Fruit fly (Drosophila melanogaster) whole organism, embryonic: Measurements from ENCODE around the gene CG42375.

Source experiments
- Antp ChIP-seq: fragments of 200-800 bp; sonication (Bioruptor generic); optimal IDR thresholded peaks from 3 replicates; lab custom pipeline; 2016; ENCODE audit warnings: missing biosample characterization, missing genetic modification characterization
- CG1024 ChIP-seq: fragments of 200-800 bp; sonication (Bioruptor generic); IDR thresholded peaks from 2 replicates; pipeline ENCODE4 v1.3.6; 2022; ENCODE audit warnings: missing biosample characterization, missing genetic modification characterization
- CG10431 ChIP-seq: fragments of 200-800 bp; sonication (Bioruptor generic); optimal IDR thresholded peaks from 3 replicates; lab custom pipeline; 2018; ENCODE audit warnings: missing biosample characterization, mild to moderate bottlenecking, missing genetic modification characterization
- CG10462 ChIP-seq: fragments of 200-800 bp; sonication (Bioruptor generic); optimal IDR thresholded peaks from 2 replicates; lab custom pipeline; 2016; ENCODE audit warnings: missing biosample characterization, missing genetic modification characterization
- CG12391 ChIP-seq: fragments of 200-800 bp; sonication (Bioruptor generic); optimal IDR thresholded peaks from 3 replicates; lab custom pipeline; 2018; ENCODE audit warnings: missing biosample characterization, mild to moderate bottlenecking, missing genetic modification characterization, moderate library complexity
- CG13296 ChIP-seq: fragments of 200-800 bp; sonication (Bioruptor generic); optimal IDR thresholded peaks from 3 replicates; lab custom pipeline; 2018; ENCODE audit warnings: missing biosample characterization, mild to moderate bottlenecking, missing genetic modification characterization
- CG13424 ChIP-seq: fragments of 200-800 bp; sonication (Bioruptor generic); optimal IDR thresholded peaks from 2 replicates; lab custom pipeline; 2019; ENCODE audit warnings: missing biosample characterization, mild to moderate bottlenecking, missing genetic modification characterization, moderate library complexity
- CG15011 ChIP-seq: fragments of 200-800 bp; sonication (Bioruptor generic); optimal IDR thresholded peaks from 3 replicates; lab custom pipeline; 2018; ENCODE audit warnings: missing biosample characterization, mild to moderate bottlenecking, missing genetic modification characterization
- CG15073 ChIP-seq: fragments of 200-800 bp; sonication (Bioruptor generic); optimal IDR thresholded peaks from 2 replicates; lab custom pipeline; 2016; ENCODE audit warnings: missing biosample characterization, missing genetic modification characterization
- CG15601 ChIP-seq: fragments of 200-800 bp; sonication (Bioruptor generic); optimal IDR thresholded peaks from 3 replicates; lab custom pipeline; 2019; ENCODE audit warnings: missing biosample characterization, mild to moderate bottlenecking, missing genetic modification characterization, moderate library complexity
- CG17328 ChIP-seq: fragments of 200-800 bp; sonication (Bioruptor generic); IDR thresholded peaks from 2 replicates; pipeline ENCODE4 v1.3.6; 2022; ENCODE audit warnings: missing biosample characterization, missing genetic modification characterization
- CG2202 ChIP-seq: fragments of 200-800 bp; sonication (Bioruptor generic); optimal IDR thresholded peaks from 2 replicates; lab custom pipeline; 2018; ENCODE audit warnings: missing biosample characterization, mild to moderate bottlenecking, missing genetic modification characterization
- CG32767 ChIP-seq: fragments of 200-800 bp; sonication (Bioruptor generic); IDR thresholded peaks from 2 replicates; pipeline ENCODE4 v1.3.6; 2022; ENCODE audit warnings: missing biosample characterization, missing genetic modification characterization
- CG3995 ChIP-seq: fragments of 200-800 bp; sonication (Bioruptor generic); optimal IDR thresholded peaks from 3 replicates; lab custom pipeline; 2016; ENCODE audit warnings: missing biosample characterization, missing genetic modification characterization
- CG43689 ChIP-seq: fragments of 200-800 bp; sonication (Bioruptor generic); IDR thresholded peaks from 2 replicates; pipeline ENCODE4 v1.3.6; 2022; ENCODE audit warnings: missing biosample characterization, missing genetic modification characterization
- CG4424 ChIP-seq: fragments of 200-800 bp; sonication (Bioruptor generic); optimal IDR thresholded peaks from 3 replicates; lab custom pipeline; 2016; ENCODE audit warnings: missing biosample characterization, missing genetic modification characterization
- CG5180 ChIP-seq: fragments of 200-800 bp; sonication (Bioruptor generic); optimal IDR thresholded peaks from 3 replicates; lab custom pipeline; 2017; ENCODE audit warnings: missing biosample characterization, missing genetic modification characterization, mild to moderate bottlenecking, moderate library complexity, missing genetic modification reagents
- CG6689 ChIP-seq: fragments of 200-800 bp; sonication (Bioruptor generic); IDR thresholded peaks from 2 replicates; pipeline ENCODE4 v1.3.6; 2022; ENCODE audit warnings: missing biosample characterization, missing genetic modification characterization
- CG8359 ChIP-seq: fragments of 200-800 bp; sonication (Bioruptor generic); optimal IDR thresholded peaks from 2 replicates; lab custom pipeline; 2017; ENCODE audit warnings: missing biosample characterization, mild to moderate bottlenecking, missing genetic modification characterization, borderline replicate concordance
- CTCF ChIP-seq: fragments of 200-800 bp; sonication (Bioruptor generic); optimal IDR thresholded peaks from 2 replicates; lab custom pipeline; 2017; ENCODE audit warnings: missing biosample characterization, mild to moderate bottlenecking, missing genetic modification characterization, moderate library complexity
- D19B ChIP-seq: fragments of 200-800 bp; sonication (Bioruptor generic); optimal IDR thresholded peaks from 2 replicates; lab custom pipeline; 2017; ENCODE audit warnings: missing biosample characterization, mild to moderate bottlenecking, missing genetic modification characterization
- Dip2 ChIP-seq: fragments of 200-800 bp; sonication (Bioruptor generic); IDR thresholded peaks from 2 replicates; pipeline ENCODE4 v1.3.6; 2022; ENCODE audit warnings: missing biosample characterization, missing genetic modification characterization
- Dip3 ChIP-seq: fragments of 200-800 bp; sonication (Bioruptor generic); optimal IDR thresholded peaks from 3 replicates; lab custom pipeline; 2016; ENCODE audit warnings: missing biosample characterization, missing genetic modification characterization
- Drgx ChIP-seq: fragments of 200-800 bp; sonication (Bioruptor generic); IDR thresholded peaks from 2 replicates; pipeline ENCODE4 v1.3.6; 2022; ENCODE audit warnings: missing biosample characterization, missing genetic modification characterization
- Fer3 ChIP-seq: fragments of 200-800 bp; sonication (Bioruptor generic); optimal IDR thresholded peaks from 2 replicates; lab custom pipeline; 2018; ENCODE audit warnings: missing biosample characterization, mild to moderate bottlenecking, missing genetic modification characterization, moderate library complexity
- HLH3B ChIP-seq: fragments of 200-800 bp; sonication (Bioruptor generic); IDR thresholded peaks from 2 replicates; pipeline ENCODE4 v1.3.6; 2022; ENCODE audit warnings: missing biosample characterization, missing genetic modification characterization
- Hr78 ChIP-seq, 2 experiments: fragments of 200-800 bp in 1 of 2; fragments of >200 bp in 1 of 2; sonication (Bioruptor generic) in 1 of 2; optimal IDR thresholded peaks; 2 replicates each; lab custom pipeline; 2017 to 2019; ENCODE audit warnings: missing biosample characterization in 2 of 2, missing genetic modification characterization in 2 of 2, mild to moderate bottlenecking in 1 of 2, moderate library complexity in 1 of 2
- Lpt ChIP-seq: fragments of >200 bp; optimal IDR thresholded peaks from 2 replicates; lab custom pipeline; 2018; ENCODE audit warnings: missing biosample characterization, missing genetic modification characterization
- Mes4 ChIP-seq: fragments of 200-800 bp; sonication (Bioruptor generic); optimal IDR thresholded peaks from 2 replicates; lab custom pipeline; 2016; ENCODE audit warnings: missing biosample characterization, missing genetic modification characterization
- Mrtf ChIP-seq: fragments of 200-800 bp; sonication (Bioruptor generic); IDR thresholded peaks from 3 replicates; pipeline ENCODE4 v1.3.6; 2022; ENCODE audit warnings: missing biosample characterization, missing genetic modification characterization
- Myb ChIP-seq: fragments of 200-800 bp; sonication (Bioruptor generic); optimal IDR thresholded peaks from 2 replicates; lab custom pipeline; 2016; ENCODE audit warnings: missing biosample characterization, missing genetic modification characterization
- Oli ChIP-seq: fragments of 200-800 bp; sonication (Bioruptor generic); optimal IDR thresholded peaks from 2 replicates; lab custom pipeline; 2018; ENCODE audit warnings: missing biosample characterization, mild to moderate bottlenecking, missing genetic modification characterization, moderate library complexity
- Poxn ChIP-seq: fragments of 200-800 bp; sonication (Bioruptor generic); IDR thresholded peaks from 2 replicates; pipeline ENCODE4 v1.3.6; 2022; ENCODE audit warnings: missing biosample characterization, missing genetic modification characterization
- Side ChIP-seq: fragments of 200-800 bp; sonication (Bioruptor generic); optimal IDR thresholded peaks from 2 replicates; lab custom pipeline; 2016; ENCODE audit warnings: missing biosample characterization, missing genetic modification characterization
- Sox102F ChIP-seq: fragments of 200-800 bp; sonication (Bioruptor generic); optimal IDR thresholded peaks from 2 replicates; lab custom pipeline; 2018; ENCODE audit warnings: missing biosample characterization, mild to moderate bottlenecking, missing genetic modification characterization, moderate library complexity
- Spps ChIP-seq: fragments of 200-800 bp; sonication (Bioruptor generic); optimal IDR thresholded peaks from 2 replicates; lab custom pipeline; 2018; ENCODE audit warnings: missing biosample characterization, mild to moderate bottlenecking, missing genetic modification characterization
- Sry-δ ChIP-seq: fragments of 200-800 bp; sonication (Bioruptor generic); optimal IDR thresholded peaks from 2 replicates; lab custom pipeline; 2016; ENCODE audit warnings: missing biosample characterization, missing genetic modification characterization
- ap ChIP-seq: fragments of 200-800 bp; sonication (Bioruptor generic); IDR thresholded peaks from 2 replicates; pipeline ENCODE4 v1.3.6; 2022; ENCODE audit warnings: missing biosample characterization, missing genetic modification characterization
- danr ChIP-seq: fragments of 200-800 bp; sonication (Bioruptor generic); IDR thresholded peaks from 2 replicates; pipeline ENCODE4 v1.3.6; 2022; ENCODE audit warnings: missing biosample characterization, missing genetic modification characterization
- dm ChIP-seq: fragments of 200-800 bp; sonication (Bioruptor generic); optimal IDR thresholded peaks from 3 replicates; lab custom pipeline; 2016; ENCODE audit warnings: missing biosample characterization, missing genetic modification characterization
- dpn ChIP-seq, 2 experiments: fragments of 200-800 bp; sonication (Bioruptor generic); optimal IDR thresholded peaks; 3 replicates each; lab custom pipeline; 2016; ENCODE audit warnings: missing biosample characterization in 2 of 2, missing genetic modification characterization in 2 of 2
- fd3F ChIP-seq: fragments of 200-800 bp; sonication (Bioruptor generic); optimal IDR thresholded peaks from 2 replicates; lab custom pipeline; 2018; ENCODE audit warnings: missing biosample characterization, mild to moderate bottlenecking, missing genetic modification characterization, moderate library complexity
- gcm ChIP-seq: fragments of 200-800 bp; sonication (Bioruptor generic); optimal IDR thresholded peaks from 2 replicates; lab custom pipeline; 2019; ENCODE audit warnings: missing biosample characterization, mild to moderate bottlenecking, missing genetic modification characterization, moderate library complexity
- gem ChIP-seq: fragments of 200-800 bp; sonication (Bioruptor generic); optimal IDR thresholded peaks from 2 replicates; lab custom pipeline; 2019; ENCODE audit warnings: missing biosample characterization, mild to moderate bottlenecking, missing genetic modification characterization, moderate library complexity
- ind ChIP-seq: fragments of 200-800 bp; sonication (Bioruptor generic); optimal IDR thresholded peaks from 3 replicates; lab custom pipeline; 2016; ENCODE audit warnings: missing biosample characterization, missing genetic modification characterization
- pan ChIP-seq, 4 experiments: fragments of >200 bp in 3 of 4; fragments of 200-800 bp in 1 of 4; sonication (Bioruptor generic) in 1 of 4; optimal IDR thresholded peaks in 3 of 4; IDR thresholded peaks in 1 of 4; 2 replicates each; pipeline versions ENCODE4 v1.3.6 to Lab custom; 2017 to 2022; ENCODE audit warnings: missing biosample characterization in 2 of 4, missing genetic modification characterization in 2 of 4, mixed read lengths in 1 of 4
- peb ChIP-seq: fragments of 200-800 bp; sonication (Bioruptor generic); IDR thresholded peaks from 2 replicates; pipeline ENCODE4 v1.3.6; 2022; ENCODE audit warnings: missing biosample characterization, missing genetic modification characterization
- sens ChIP-seq: fragments of 200-800 bp; sonication (Bioruptor generic); peaks from one replicate; lab custom pipeline; 2016; ENCODE audit warnings: missing biosample characterization, missing genetic modification characterization
- slbo ChIP-seq: fragments of 200-800 bp; sonication (Bioruptor generic); IDR thresholded peaks from 2 replicates; pipeline ENCODE4 v1.3.6; 2022; ENCODE audit warnings: missing biosample characterization, missing genetic modification characterization
- vvl ChIP-seq: fragments of 200-800 bp; sonication (Bioruptor generic); IDR thresholded peaks from 2 replicates; pipeline ENCODE4 v1.3.6; 2022; ENCODE audit warnings: missing biosample characterization, missing genetic modification characterization

CG42375 gene

dm6 chr3R:13793979-13794665 lies 14.7 kb downstream of the CG42375 start (continued):
- TF ChIP-seq CG13296 (GFP tag; lab: Kevin White, UChicago) (peak; percentile 20), CG13424 (tag; lab: Kevin White, UChicago) (peak; percentile 78), Antp (GFP tag; lab: Kevin White, UChicago) (peak; percentile 21), Poxn (no peak), Oli (tag; lab: Kevin White, UChicago) (peak; percentile 84), sens (peak; percentile 91), CG3995 (GFP tag; lab: Kevin White, UChicago) (no peak), CG4424 (GFP tag; lab: Kevin White, UChicago) (peak; percentile 76), D19B (GFP tag; lab: Kevin White, UChicago) (no peak), CG10462 (GFP tag; lab: Kevin White, UChicago) (peak; percentile 54), CG17328 (GFP tag; lab: Robert Waterston, UW) (peak; percentile 60), Drgx (GFP tag; lab: Robert Waterston, UW) (0 out of 2 replicates have a peak, but pooled peaks have one; percentile 5), CG5180 (GFP tag; lab: Kevin White, UChicago) (peak; percentile 92), Sry-δ (GFP tag; lab: Kevin White, UChicago) (no peak), CG15011 (GFP tag; lab: Kevin White, UChicago) (peak; percentile 11), CTCF (GFP tag; lab: Kevin White, UChicago) (no peak), ap (GFP tag; lab: Robert Waterston, UW) (0 out of 2 replicates have a peak, but pooled peaks have one; percentile 4), CG43689 (no peak), Hr78 (GFP tag; optimal IDR thresholded peaks at IDR 0.05; lab: Kevin White, UChicago) (peak in 1 of 2 experiments; percentile 67), ind (GFP tag; lab: Kevin White, UChicago) (peak; percentile 51), Mrtf (peak; percentile 45; the same call in 1 of the 3 replicates), CG15073 (GFP tag; lab: Kevin White, UChicago) (no peak), pan (optimal IDR thresholded peaks at IDR 0.05; lab: Kevin White, UChicago) (no peak), pan (GFP tag; optimal IDR thresholded peaks at IDR 0.05 in 1 of 2, IDR thresholded peaks at IDR 0.05 in 1 of 2) (peak in 1 of 2 experiments; percentile 50), fd3F (peak; percentile 2), CG2202 (tag; lab: Kevin White, UChicago) (peak; percentile 70), Myb (GFP tag; lab: Kevin White, UChicago) (no peak), CG12391 (tag; lab: Kevin White, UChicago) (peak; percentile 79), vvl (GFP tag; lab: Robert Waterston, UW) (peak; percentile 80), Lpt (no peak), CG32767 (peak; percentile 51; the same call in 1 of the 2 replicates), Mes4 (GFP tag; lab: Kevin White, UChicago) (no peak), CG6689 (peak; percentile 77), CG15601 (tag; lab: Kevin White, UChicago) (peak; percentile 82), Dip2 (GFP tag; lab: Robert Waterston, UW) (no peak), dpn (GFP tag; optimal IDR thresholded peaks at IDR 0.05; lab: Kevin White, UChicago) (peak in 1 of 2 experiments; percentile 62), CG10431 (GFP tag; lab: Kevin White, UChicago) (peak; percentile 64), HLH3B (GFP tag; lab: Robert Waterston, UW) (peak; percentile 64), gcm (GFP tag; lab: Kevin White, UChicago) (peak; percentile 71), gem (tag; lab: Kevin White, UChicago) (peak; percentile 89), peb (peak; percentile 37; the same call in 1 of the 2 replicates), Spps (tag; lab: Kevin White, UChicago) (peak; percentile 74), Side (GFP tag; lab: Kevin White, UChicago) (no peak), dm (GFP tag; lab: Kevin White, UChicago) (no peak), Dip3 (no peak), Sox102F (GFP tag; lab: Kevin White, UChicago) (peak; percentile 88), danr (GFP tag; lab: Robert Waterston, UW) (0 out of 2 replicates have a peak, but pooled peaks have one; percentile 18), slbo (GFP tag; lab: Robert Waterston, UW) (peak; percentile 37; the same call in 1 of the 2 replicates), CG8359 (GFP tag; lab: Kevin White, UChicago) (peak; percentile 27), CG1024 (GFP tag; lab: Robert Waterston, UW) (peak; percentile 58), Fer3 (tag; lab: Kevin White, UChicago) (peak; percentile 12)
